Fruit fly (Drosophila melanogaster): ENCODE measurements around the gene Arl8.
A peak's percentile ranks its signal among the peaks of the same experiment; 100 is the strongest.

- peak; percentile 60 for TF ChIP-seq Hr83 (GFP tag; optimal IDR thresholded peaks at IDR 0.05; ENCODE audit: poor library complexity, severe bottlenecking)
- TF ChIP-seq ey (GFP tag; optimal IDR thresholded peaks at IDR 0.05): peak; percentile 57
- TF ChIP-seq Hr78 (GFP tag; optimal IDR thresholded peaks at IDR 0.05): no peak
- peak; percentile 51 for TF ChIP-seq CG9705 (GFP tag; optimal IDR thresholded peaks at IDR 0.05)
- TF ChIP-seq psq (GFP tag; optimal IDR thresholded peaks at IDR 0.05): peak; percentile 46
- no peak for TF ChIP-seq sage (GFP tag; optimal IDR thresholded peaks at IDR 0.05)
Measured at dm6 chr3R:8122198-8122970, 4.0 kb upstream of the Arl8 start, which contains the start of gene CG7878.

Measured in whole organism, wandering third instar larva.